Worm (Caenorhabditis elegans): ENCODE data around the gene lips-6.

lips-6 gene

ce11 chrIV:12015586-12015985, at the start of gene lips-6:
Gene lips-6 (minus strand): TSS chrIV:12015686.
- TF ChIP-seq hrde-1 (tag; optimal IDR thresholded peaks at IDR 0.05; ENCODE audit: borderline replicate concordance) (no peak), F57C9.4 (tag; optimal IDR thresholded peaks at IDR 0.05) (no peak), F10E7.11 (tag; optimal IDR thresholded peaks at IDR 0.05) (no peak), efl-1 (GFP tag; optimal IDR thresholded peaks at IDR 0.05) (no peak), madf-6 (GFP tag; IDR thresholded peaks at IDR 0.05) (no peak), cebp-2 (GFP tag; IDR thresholded peaks at IDR 0.05) (no peak), F52B5.7 (tag; optimal IDR thresholded peaks at IDR 0.05) (no peak)

- TF ChIP-seq lin-26 (GFP tag; IDR thresholded peaks at IDR 0.05) (no peak), rec-8 (tag; optimal IDR thresholded peaks at IDR 0.05) (no peak), zim-3 (tag; optimal IDR thresholded peaks at IDR 0.05) (no peak), nhr-80 (tag; optimal IDR thresholded peaks at IDR 0.05) (no peak), nhr-90 (tag; optimal IDR thresholded peaks at IDR 0.05) (no peak), lsy-27 (tag; optimal IDR thresholded peaks at IDR 0.05; ENCODE audit: borderline replicate concordance, insufficient read depth) (no peak), sdz-38 (tag; optimal IDR thresholded peaks at IDR 0.05) (no peak)
Observed at ce11 chrIV:12061229-12061628, 45.7 kb upstream of the lips-6 start, which contains the start of gene K08E4.8. Gene K08E4.8 (minus strand): TSS chrIV:12061329.

- no peak for TF ChIP-seq Y53F4B.3 (GFP tag; IDR thresholded peaks at IDR 0.05)
Observed at ce11 chrIV:12057508-12057907, 42.0 kb upstream of the lips-6 start, which contains the start of gene K08E4.3. Gene K08E4.3 (plus strand): TSS chrIV:12057742.

ce11 chrIV:12056603-12057002, 41.1 kb upstream of the lips-6 start, which contains the start of gene K08E4.2:
Gene K08E4.2 (minus strand): TSS chrIV:12056656.
- TF ChIP-seq ztf-18 (tag; optimal IDR thresholded peaks at IDR 0.05) (no peak), tbp1 (GFP tag; optimal IDR thresholded peaks at IDR 0.05) (no peak), ceh-91 (GFP tag; IDR thresholded peaks at IDR 0.05) (0 out of 2 replicates have a peak, but pooled peaks have one; percentile 8), xnd-1 (tag; optimal IDR thresholded peaks at IDR 0.05) (peak; percentile 28), madf-6 (GFP tag; IDR thresholded peaks at IDR 0.05) (peak; percentile 57; the same call in 1 of the 2 replicates), lsy-27 (tag; optimal IDR thresholded peaks at IDR 0.05; ENCODE audit: borderline replicate concordance, insufficient read depth) (no peak), madf-8 (GFP tag; conservative IDR thresholded peaks at IDR 0.05) (0 out of 2 replicates have a peak, but pooled peaks have one; percentile 18), efl-1 (GFP tag; optimal IDR thresholded peaks at IDR 0.05) (peak; percentile 58)

- TF ChIP-seq ztf-18 (tag; optimal IDR thresholded peaks at IDR 0.05) (no peak), cebp-2 (GFP tag; IDR thresholded peaks at IDR 0.05) (no peak), D2030.7 (GFP tag; IDR thresholded peaks at IDR 0.05) (no peak), dox-1 (GFP tag; IDR thresholded peaks at IDR 0.05) (no peak), ccch-3 (GFP tag; optimal IDR thresholded peaks at IDR 0.05) (no peak), ceh-27 (GFP tag; optimal IDR thresholded peaks at IDR 0.05) (no peak), hmg-20 (GFP tag; IDR thresholded peaks at IDR 0.05) (no peak), ztf-22 (GFP tag; optimal IDR thresholded peaks at IDR 0.05) (no peak)
Observed at ce11 chrIV:12052461-12052860, 37.0 kb upstream of the lips-6 start.

- TF ChIP-seq pbrm-1 (GFP tag; IDR thresholded peaks at IDR 0.05) (no peak), dpl-1 (GFP tag; optimal IDR thresholded peaks at IDR 0.05) (peak; percentile 10), mel-28 (tag; optimal IDR thresholded peaks at IDR 0.05; ENCODE audit: borderline replicate concordance) (no peak), nhr-80 (tag; optimal IDR thresholded peaks at IDR 0.05) (no peak), madf-6 (GFP tag; IDR thresholded peaks at IDR 0.05) (peak; percentile 37; the same call in 1 of the 2 replicates)
Observed at ce11 chrIV:12051049-12051792, 35.7 kb upstream of the lips-6 start, which contains the start of the genes bre-5 and spt-5. Gene bre-5 (minus strand): TSS chrIV:12051215. Gene spt-5 (plus strand): TSS chrIV:12051491.

Data from whole organism, young adult.